Worm (Caenorhabditis elegans): ENCODE data around the gene F53F8.6.
A peak's percentile ranks its signal among the peaks of the same experiment; 100 is the strongest.

The F53F8.6 gene

DNA sequence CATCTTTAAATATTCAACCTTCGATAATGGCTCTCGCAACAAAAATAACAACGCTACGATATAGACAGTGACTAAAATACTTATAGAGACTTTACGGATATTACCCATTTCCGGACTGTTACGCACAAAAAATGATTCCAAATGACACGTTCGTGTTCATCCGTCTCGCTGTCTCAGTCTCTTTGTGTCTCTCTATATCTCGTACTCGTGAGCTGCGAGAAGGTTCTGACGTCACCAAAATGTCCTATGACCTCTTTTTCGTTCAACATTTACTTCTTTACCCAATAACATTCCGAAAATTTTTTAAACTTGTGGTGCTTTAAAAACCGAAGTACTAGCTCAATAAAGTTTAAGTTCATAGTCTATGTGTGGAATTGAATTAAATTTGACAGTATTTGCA, 6.1 kb downstream of the F53F8.6 start:
- TF ChIP-seq lin-13 (GFP tag; optimal IDR thresholded peaks at IDR 0.05) (no peak), arid-1 (GFP tag; conservative IDR thresholded peaks at IDR 0.05) (no peak), duxl-1 (tag; optimal IDR thresholded peaks at IDR 0.05; ENCODE audit: poor library complexity) (no peak), hif-1 (tag; optimal IDR thresholded peaks at IDR 0.05) (peak in 1 of 2 experiments; percentile 95), zfp-3 (GFP tag; conservative IDR thresholded peaks at IDR 0.05) (no peak), aha-1 (tag) (peak; percentile 99), tra-1 (GFP tag; IDR thresholded peaks at IDR 0.05) (no peak), hmg-1.1 (GFP tag; IDR thresholded peaks at IDR 0.05) (peak; percentile 23; the same call in 1 of the 2 replicates), lsy-2 (tag; optimal IDR thresholded peaks at IDR 0.05) (peak in 1 of 2 experiments; percentile 32), hlh-30 (tag; optimal IDR thresholded peaks at IDR 0.05; ENCODE audit: insufficient read depth) (peak; percentile 79), unc-62 (GFP tag; optimal IDR thresholded peaks at IDR 0.05 in 1 of 2) (no peak), unc-62 (tag; optimal IDR thresholded peaks at IDR 0.05) (no peak), madf-5 (GFP tag; IDR thresholded peaks at IDR 0.05) (no peak), snpc-1.2 (GFP tag; IDR thresholded peaks at IDR 0.05) (no peak), hlh-11 (tag; optimal IDR thresholded peaks at IDR 0.05) (peak; percentile 34), F44E2.7 (GFP tag; IDR thresholded peaks at IDR 0.05) (no peak), Y75B8A.6 (GFP tag; IDR thresholded peaks at IDR 0.05) (no peak)

- TF ChIP-seq dve-1 (tag; optimal IDR thresholded peaks at IDR 0.05; ENCODE audit: insufficient read depth) (peak; percentile 22), mdl-1 (tag; optimal IDR thresholded peaks at IDR 0.05) (peak in 1 of 2 experiments; percentile 61), nhr-28 (tag; optimal IDR thresholded peaks at IDR 0.05) (no peak), hlh-30 (tag; optimal IDR thresholded peaks at IDR 0.05; ENCODE audit: insufficient read depth) (peak; percentile 71), aha-1 (tag) (peak; percentile 81)
These were observed 6.6 kb downstream of the F53F8.6 start for ce11 chrV:20710642-20711041.

ce11 chrV:20711733-20712132, 7.7 kb downstream of the F53F8.6 start:
- no peak for TF ChIP-seq daf-16 (GFP tag; optimal IDR thresholded peaks at IDR 0.05)
- peak; percentile 20 for TF ChIP-seq daf-16 (tag; optimal IDR thresholded peaks at IDR 0.05)
- TF ChIP-seq aha-1 (tag), result no peak
- no peak for TF ChIP-seq D1046.2 (GFP tag; IDR thresholded peaks at IDR 0.05)
- no peak for TF ChIP-seq F44E2.7 (GFP tag; IDR thresholded peaks at IDR 0.05)
- no peak for TF ChIP-seq hmg-1.1 (GFP tag; IDR thresholded peaks at IDR 0.05)
- TF ChIP-seq pqm-1 (tag; optimal IDR thresholded peaks at IDR 0.05), result no peak
- TF ChIP-seq dve-1 (tag; optimal IDR thresholded peaks at IDR 0.05; ENCODE audit: insufficient read depth), result no peak
- no peak for TF ChIP-seq saeg-2 (GFP tag; IDR thresholded peaks at IDR 0.05)
- no peak for TF ChIP-seq rbr-2 (tag; optimal IDR thresholded peaks at IDR 0.05)
- TF ChIP-seq mxl-2 (GFP tag; conservative IDR thresholded peaks at IDR 0.05), result no peak
- no peak for TF ChIP-seq zip-2 (tag; optimal IDR thresholded peaks at IDR 0.05)
- no peak for TF ChIP-seq set-16 (GFP tag; IDR thresholded peaks at IDR 0.05)
- no peak for TF ChIP-seq vab-7 (GFP tag; IDR thresholded peaks at IDR 0.05)
- no peak for TF ChIP-seq jun-1 (tag; optimal IDR thresholded peaks at IDR 0.05)
- no peak for TF ChIP-seq T26A8.4 (GFP tag; IDR thresholded peaks at IDR 0.05)
- TF ChIP-seq ceh-32 (tag; optimal IDR thresholded peaks at IDR 0.05; ENCODE audit: poor library complexity), result no peak
- TF ChIP-seq spr-3 (GFP tag; optimal IDR thresholded peaks at IDR 0.05), result no peak
- TF ChIP-seq duxl-1 (tag; optimal IDR thresholded peaks at IDR 0.05; ENCODE audit: poor library complexity), result no peak
- TF ChIP-seq snpc-4 (tag; optimal IDR thresholded peaks at IDR 0.05), result no peak
- TF ChIP-seq F26F4.8 (GFP tag; conservative IDR thresholded peaks at IDR 0.05), result no peak
- TF ChIP-seq ceh-62 (tag; optimal IDR thresholded peaks at IDR 0.05), result no peak
- TF ChIP-seq cey-2 (tag; optimal IDR thresholded peaks at IDR 0.05; ENCODE audit: borderline replicate concordance, insufficient read depth), result no peak
- no peak for TF ChIP-seq lin-1 (GFP tag; IDR thresholded peaks at IDR 0.05)
- TF ChIP-seq Y5F2A.4 (GFP tag; optimal IDR thresholded peaks at IDR 0.05), result no peak
- TF ChIP-seq lin-38 (GFP tag; IDR thresholded peaks at IDR 0.05), result no peak
- TF ChIP-seq lin-13 (GFP tag; optimal IDR thresholded peaks at IDR 0.05), result no peak
- no peak for TF ChIP-seq egl-27 (tag; optimal IDR thresholded peaks at IDR 0.05)
- no peak for TF ChIP-seq spr-1 (tag; optimal IDR thresholded peaks at IDR 0.05)
- TF ChIP-seq unc-62 (GFP tag; optimal IDR thresholded peaks at IDR 0.05 in 1 of 2), result peak in 1 of 2 experiments; percentile 15
- TF ChIP-seq unc-62 (tag; optimal IDR thresholded peaks at IDR 0.05), result no peak
- TF ChIP-seq skn-1 (tag; optimal IDR thresholded peaks at IDR 0.05), result no peak
- TF ChIP-seq ZK546.5 (tag; optimal IDR thresholded peaks at IDR 0.05), result no peak
- no peak for TF ChIP-seq hlh-30 (tag; optimal IDR thresholded peaks at IDR 0.05; ENCODE audit: insufficient read depth)
- no peak for TF ChIP-seq Y75B8A.6 (GFP tag; IDR thresholded peaks at IDR 0.05)
- no peak for TF ChIP-seq nhr-111 (GFP tag; optimal IDR thresholded peaks at IDR 0.05)
- TF ChIP-seq attf-4 (tag; optimal IDR thresholded peaks at IDR 0.05), result no peak

Data from whole organism, L4 larva.